Worm (Caenorhabditis elegans): ENCODE results near the gene Y38E10A.34.

Y38E10A.34 gene

ce11 chrII:12672512-12672911, 41.5 kb downstream of the Y38E10A.34 start:
- TF ChIP-seq elt-1 (tag; optimal IDR thresholded peaks at IDR 0.05; ENCODE audit: borderline replicate concordance, insufficient read depth) (no peak), nhr-237 (tag; optimal IDR thresholded peaks at IDR 0.05) (no peak), blmp-1 (tag; optimal IDR thresholded peaks at IDR 0.05) (no peak), mep-1 (tag; optimal IDR thresholded peaks at IDR 0.05) (no peak), ceh-83 (GFP tag; optimal IDR thresholded peaks at IDR 0.05) (no peak), zip-8 (tag; optimal IDR thresholded peaks at IDR 0.05) (no peak), sem-2 (GFP tag; optimal IDR thresholded peaks at IDR 0.05) (no peak), nhr-76 (tag; optimal IDR thresholded peaks at IDR 0.05) (no peak), lsy-2 (tag; optimal IDR thresholded peaks at IDR 0.05) (no peak), flh-1 (GFP tag; optimal IDR thresholded peaks at IDR 0.05) (no peak), nhr-2 (tag; optimal IDR thresholded peaks at IDR 0.05) (no peak)

ce11 chrII:12673311-12673710, 42.3 kb downstream of the Y38E10A.34 start:
- no peak for TF ChIP-seq ham-2 (GFP tag; optimal IDR thresholded peaks at IDR 0.05)
- no peak for TF ChIP-seq cnd-1 (tag; optimal IDR thresholded peaks at IDR 0.05)
- TF ChIP-seq nhr-12 (tag; optimal IDR thresholded peaks at IDR 0.05): no peak
- TF ChIP-seq nhr-2 (tag; optimal IDR thresholded peaks at IDR 0.05): no peak
- no peak for TF ChIP-seq ces-1 (GFP tag; optimal IDR thresholded peaks at IDR 0.05)
- TF ChIP-seq tbx-8 (GFP tag; optimal IDR thresholded peaks at IDR 0.05): no peak
- TF ChIP-seq nhr-237 (tag; optimal IDR thresholded peaks at IDR 0.05): no peak
- TF ChIP-seq lin-32 (GFP tag; optimal IDR thresholded peaks at IDR 0.05): no peak
- TF ChIP-seq nhr-76 (tag; optimal IDR thresholded peaks at IDR 0.05): no peak
- no peak for TF ChIP-seq elt-3 (tag; optimal IDR thresholded peaks at IDR 0.05)
- no peak for TF ChIP-seq lin-13 (tag; optimal IDR thresholded peaks at IDR 0.05)
- no peak for TF ChIP-seq lsy-2 (tag; optimal IDR thresholded peaks at IDR 0.05)

- TF ChIP-seq lin-13 (tag; optimal IDR thresholded peaks at IDR 0.05) (no peak), ham-2 (GFP tag; optimal IDR thresholded peaks at IDR 0.05) (no peak), lin-32 (GFP tag; optimal IDR thresholded peaks at IDR 0.05) (no peak), ces-1 (GFP tag; optimal IDR thresholded peaks at IDR 0.05) (no peak), M03D4.4 (tag; optimal IDR thresholded peaks at IDR 0.05) (no peak), mab-5 (tag; optimal IDR thresholded peaks at IDR 0.05) (no peak), unc-120 (tag; optimal IDR thresholded peaks at IDR 0.05; ENCODE audit: poor library complexity, severe bottlenecking) (no peak), unc-39 (tag; optimal IDR thresholded peaks at IDR 0.05) (no peak), bed-3 (GFP tag; optimal IDR thresholded peaks at IDR 0.05) (no peak)
These were observed 46.7 kb downstream of the Y38E10A.34 start, which contains the start of gene Y38E10A.22 for ce11 chrII:12677710-12677974. Gene Y38E10A.22 (minus strand): TSS chrII:12677810.

- TF ChIP-seq bed-3 (GFP tag; optimal IDR thresholded peaks at IDR 0.05) (peak; percentile 15), lsy-2 (tag; optimal IDR thresholded peaks at IDR 0.05) (peak; percentile 36), ceh-83 (GFP tag; optimal IDR thresholded peaks at IDR 0.05) (peak; percentile 72), sptf-1 (tag; optimal IDR thresholded peaks at IDR 0.05) (peak; percentile 48), M03D4.4 (tag; optimal IDR thresholded peaks at IDR 0.05) (peak; percentile 63), mls-2 (tag; optimal IDR thresholded peaks at IDR 0.05) (peak; percentile 60), mep-1 (tag; optimal IDR thresholded peaks at IDR 0.05) (peak; percentile 70), blmp-1 (tag; optimal IDR thresholded peaks at IDR 0.05) (peak; percentile 21), drap-1 (GFP tag; optimal IDR thresholded peaks at IDR 0.05) (peak; percentile 47), nhr-28 (tag; optimal IDR thresholded peaks at IDR 0.05) (no peak), ces-1 (GFP tag; optimal IDR thresholded peaks at IDR 0.05) (peak; percentile 96), cnd-1 (tag; optimal IDR thresholded peaks at IDR 0.05) (peak; percentile 51), tbx-8 (GFP tag; optimal IDR thresholded peaks at IDR 0.05) (peak; percentile 13), ceh-39 (tag; optimal IDR thresholded peaks at IDR 0.05) (peak; percentile 18), unc-62 (GFP tag; optimal IDR thresholded peaks at IDR 0.05) (peak; percentile 8), snpc-4 (tag; optimal IDR thresholded peaks at IDR 0.05) (no peak), sem-2 (GFP tag; optimal IDR thresholded peaks at IDR 0.05) (peak; percentile 37), pha-4 (tag; optimal IDR thresholded peaks at IDR 0.05) (peak; percentile 47), lin-13 (tag; optimal IDR thresholded peaks at IDR 0.05) (peak; percentile 33), ham-2 (GFP tag; optimal IDR thresholded peaks at IDR 0.05) (peak; percentile 27), nhr-76 (tag; optimal IDR thresholded peaks at IDR 0.05) (no peak), flh-1 (GFP tag; optimal IDR thresholded peaks at IDR 0.05) (no peak), elt-1 (tag; optimal IDR thresholded peaks at IDR 0.05; ENCODE audit: borderline replicate concordance, insufficient read depth) (no peak), ceh-43 (GFP tag; optimal IDR thresholded peaks at IDR 0.05) (no peak), unc-120 (tag; optimal IDR thresholded peaks at IDR 0.05; ENCODE audit: poor library complexity, severe bottlenecking) (no peak), nhr-237 (tag; optimal IDR thresholded peaks at IDR 0.05) (peak; percentile 55)
These were observed 47.2 kb downstream of the Y38E10A.34 start for ce11 chrII:12677975-12678866.
